Fruit fly (Drosophila melanogaster): ENCODE measurements around the gene sba.
A peak's percentile ranks its signal among the peaks of the same experiment; 100 is the strongest.

Gene sba

dm6 chr3R:23941643-23942424 is 19.1 kb upstream of the sba start (continued):
- TF ChIP-seq Bteb2 (GFP tag; optimal IDR thresholded peaks at IDR 0.05) (peak; percentile 1), CG1647 (GFP tag; optimal IDR thresholded peaks at IDR 0.05) (no peak), ara (GFP tag; IDR thresholded peaks at IDR 0.05) (0 out of 2 replicates have a peak, but pooled peaks have one; percentile 49), otp (GFP tag; IDR thresholded peaks at IDR 0.05) (0 out of 3 replicates have a peak, but pooled peaks have one; percentile 53), Trl (optimal IDR thresholded peaks at IDR 0.05) (no peak), Trl (GFP tag; optimal IDR thresholded peaks at IDR 0.05) (peak; percentile 31), Antp (GFP tag; optimal IDR thresholded peaks at IDR 0.05) (peak; percentile 44), mam (GFP tag; optimal IDR thresholded peaks at IDR 0.05) (peak; percentile 48), klu (GFP tag; IDR thresholded peaks at IDR 0.05) (no peak), Xbp1 (GFP tag; optimal IDR thresholded peaks at IDR 0.05) (peak; percentile 43), rib (GFP tag; IDR thresholded peaks at IDR 0.05) (peak; percentile 54; the same call in 1 of the 2 replicates), CG10267 (tag; optimal IDR thresholded peaks at IDR 0.05) (no peak), Optix (GFP tag; IDR thresholded peaks at IDR 0.05) (0 out of 3 replicates have a peak, but pooled peaks have one; percentile 34), CG7839 (tag; optimal IDR thresholded peaks at IDR 0.05) (peak; percentile 50), vfl (GFP tag; optimal IDR thresholded peaks at IDR 0.05) (peak; percentile 2), CG17186 (GFP tag; optimal IDR thresholded peaks at IDR 0.05) (no peak), CG9727 (GFP tag; optimal IDR thresholded peaks at IDR 0.05) (peak; percentile 33), Xrp1 (GFP tag; IDR thresholded peaks at IDR 0.05) (peak; percentile 50; the same call in 1 of the 2 replicates), Sox100B (GFP tag; optimal IDR thresholded peaks at IDR 0.05) (peak; percentile 32), CG1529 (GFP tag; optimal IDR thresholded peaks at IDR 0.05) (no peak), CG4328 (GFP tag; optimal IDR thresholded peaks at IDR 0.05) (peak; percentile 30), MTF-1 (GFP tag; optimal IDR thresholded peaks at IDR 0.05; ENCODE audit: borderline replicate concordance) (no peak), CG10462 (GFP tag; optimal IDR thresholded peaks at IDR 0.05) (no peak), ewg (GFP tag; optimal IDR thresholded peaks at IDR 0.05) (peak; percentile 3), cad (GFP tag; optimal IDR thresholded peaks at IDR 0.05) (no peak), CG2712 (tag; optimal IDR thresholded peaks at IDR 0.05) (peak; percentile 18), CG16813 (GFP tag; IDR thresholded peaks at IDR 0.05; ENCODE audit: partially characterized antibody) (no peak), CG12219 (GFP tag; optimal IDR thresholded peaks at IDR 0.05) (no peak), CG11504 (tag; optimal IDR thresholded peaks at IDR 0.05) (peak; percentile 38), sug (tag; optimal IDR thresholded peaks at IDR 0.05) (no peak), emc (GFP tag; optimal IDR thresholded peaks at IDR 0.05) (no peak), tin (GFP tag; optimal IDR thresholded peaks at IDR 0.05) (peak; percentile 11), Ada2b (GFP tag; IDR thresholded peaks at IDR 0.05) (peak; percentile 67), lov (optimal IDR thresholded peaks at IDR 0.05) (no peak), lov (GFP tag; IDR thresholded peaks at IDR 0.05) (0 out of 3 replicates have a peak, but pooled peaks have one; percentile 27), Ptx1 (GFP tag; IDR thresholded peaks at IDR 0.05) (peak; percentile 52), CG32772 (GFP tag; IDR thresholded peaks at IDR 0.05) (peak; percentile 21; the same call in 1 of the 2 replicates), Pdp1 (GFP tag; optimal IDR thresholded peaks at IDR 0.05) (peak; percentile 37 to 96), CG13894 (tag; optimal IDR thresholded peaks at IDR 0.05) (no peak), CG17912 (GFP tag; optimal IDR thresholded peaks at IDR 0.05) (no peak), Adf1 (GFP tag; IDR thresholded peaks at IDR 0.05) (peak; percentile 26; the same call in 1 of the 2 replicates), sc (optimal IDR thresholded peaks at IDR 0.05) (no peak), sc (GFP tag; optimal IDR thresholded peaks at IDR 0.05) (no peak), CG9817 (tag; optimal IDR thresholded peaks at IDR 0.05) (peak; percentile 21), eve (GFP tag; optimal IDR thresholded peaks at IDR 0.05) (peak in 1 of 2 experiments; percentile 39), CG6689 (GFP tag; IDR thresholded peaks at IDR 0.05) (peak; percentile 66), Hr78 (GFP tag; optimal IDR thresholded peaks at IDR 0.05) (no peak), CG9932 (GFP tag; IDR thresholded peaks at IDR 0.05) (peak; percentile 74), nerfin-1 (tag; optimal IDR thresholded peaks at IDR 0.05) (no peak), CG18476 (GFP tag; optimal IDR thresholded peaks at IDR 0.05) (peak; percentile 3)

Measured in whole organism, embryonic.